Fruit fly (Drosophila melanogaster): ENCODE measurements around the gene aly.

The aly gene

dm6 chr3L:3042150-3043049 lies 16.1 kb upstream of the aly start, which contains the start of gene Prx4 (continued):
- TF ChIP-seq CG11723 (GFP tag; optimal IDR thresholded peaks at IDR 0.05), result no peak
- no peak for TF ChIP-seq CG10431 (GFP tag; optimal IDR thresholded peaks at IDR 0.05)
- no peak for TF ChIP-seq cg (GFP tag; optimal IDR thresholded peaks at IDR 0.05)
- peak; percentile 80 for TF ChIP-seq CG15269 (tag; optimal IDR thresholded peaks at IDR 0.05)
- TF ChIP-seq Nf-YB (GFP tag; optimal IDR thresholded peaks at IDR 0.05), result peak; percentile 28
- TF ChIP-seq CG2199 (GFP tag; IDR thresholded peaks at IDR 0.05), result no peak
- peak; percentile 40; the same call in 1 of the 2 replicates for TF ChIP-seq Oaz (GFP tag; IDR thresholded peaks at IDR 0.05)
- TF ChIP-seq abd-A (tag; optimal IDR thresholded peaks at IDR 0.05), result no peak
- peak; percentile 68 for TF ChIP-seq CG9727 (GFP tag; optimal IDR thresholded peaks at IDR 0.05)
- TF ChIP-seq CG12769 (tag; optimal IDR thresholded peaks at IDR 0.05), result peak; percentile 64
- no peak for TF ChIP-seq CG10462 (GFP tag; optimal IDR thresholded peaks at IDR 0.05)
- TF ChIP-seq CG1233 (GFP tag; optimal IDR thresholded peaks at IDR 0.05), result peak; percentile 72
- TF ChIP-seq CG10366 (GFP tag; IDR thresholded peaks at IDR 0.05), result peak; percentile 81
- TF ChIP-seq Ada2b (GFP tag; IDR thresholded peaks at IDR 0.05), result peak; percentile 76
- TF ChIP-seq salm (tag; optimal IDR thresholded peaks at IDR 0.05), result peak; percentile 42
- TF ChIP-seq CG11695 (GFP tag; IDR thresholded peaks at IDR 0.05), result peak; percentile 68
- TF ChIP-seq CG17328 (GFP tag; IDR thresholded peaks at IDR 0.05), result peak; percentile 71
- TF ChIP-seq aop (GFP tag; IDR thresholded peaks at IDR 0.05), result no peak
- TF ChIP-seq B-H1 (GFP tag; IDR thresholded peaks at IDR 0.05), result peak; percentile 63; the same call in 2 of the 3 replicates
- TF ChIP-seq Camta (GFP tag; optimal IDR thresholded peaks at IDR 0.05), result no peak
- peak; percentile 44 for TF ChIP-seq bab2 (GFP tag; optimal IDR thresholded peaks at IDR 0.05)
- TF ChIP-seq bsh (GFP tag; optimal IDR thresholded peaks at IDR 0.05), result peak in 1 of 2 experiments; percentile 81
- TF ChIP-seq CG7271 (tag; optimal IDR thresholded peaks at IDR 0.05), result no peak
- no peak for TF ChIP-seq pita (GFP tag; optimal IDR thresholded peaks at IDR 0.05)
- peak; percentile 63 for TF ChIP-seq CG12659 (GFP tag; optimal IDR thresholded peaks at IDR 0.05)
- no peak for TF ChIP-seq eve (GFP tag; optimal IDR thresholded peaks at IDR 0.05)
- peak; percentile 82 for TF ChIP-seq dysf (GFP tag; IDR thresholded peaks at IDR 0.05)
- TF ChIP-seq Six4 (GFP tag; optimal IDR thresholded peaks at IDR 0.05), result peak; percentile 66
- TF ChIP-seq disco-r (GFP tag; optimal IDR thresholded peaks at IDR 0.05), result no peak
- TF ChIP-seq sens-2 (GFP tag; IDR thresholded peaks at IDR 0.05), result peak; percentile 26; the same call in 1 of the 2 replicates
- peak; percentile 55 for TF ChIP-seq CG14050 (GFP tag; IDR thresholded peaks at IDR 0.05)
- TF ChIP-seq Adf1 (GFP tag; IDR thresholded peaks at IDR 0.05), result peak; percentile 17; the same call in 1 of the 2 replicates
- peak; percentile 74 for TF ChIP-seq Oli (tag; optimal IDR thresholded peaks at IDR 0.05)
- no peak for TF ChIP-seq nom (GFP tag; optimal IDR thresholded peaks at IDR 0.05)
- peak; percentile 61 for TF ChIP-seq Dip3 (GFP tag; optimal IDR thresholded peaks at IDR 0.05)
- TF ChIP-seq CG3407 (GFP tag; optimal IDR thresholded peaks at IDR 0.05), result peak; percentile 50
- no peak for TF ChIP-seq CG1832 (GFP tag; optimal IDR thresholded peaks at IDR 0.05)
- TF ChIP-seq vfl (GFP tag; optimal IDR thresholded peaks at IDR 0.05), result peak; percentile 36
- TF ChIP-seq CG17612 (GFP tag; IDR thresholded peaks at IDR 0.05), result no peak
- no peak for TF ChIP-seq grn (GFP tag; optimal IDR thresholded peaks at IDR 0.05)
- no peak for TF ChIP-seq CG13894 (tag; optimal IDR thresholded peaks at IDR 0.05)
- peak; percentile 60 for TF ChIP-seq E2f2 (GFP tag; IDR thresholded peaks at IDR 0.05)
- peak; percentile 11; the same call in 1 of the 2 replicates for TF ChIP-seq amos (GFP tag; IDR thresholded peaks at IDR 0.05; ENCODE audit: partially characterized antibody)
- peak; percentile 65 for TF ChIP-seq tin (GFP tag; optimal IDR thresholded peaks at IDR 0.05)
- peak; percentile 73 for TF ChIP-seq Fer1 (GFP tag; optimal IDR thresholded peaks at IDR 0.05)
- no peak for TF ChIP-seq Atf3 (GFP tag; optimal IDR thresholded peaks at IDR 0.05)
- TF ChIP-seq HmgZ (tag; optimal IDR thresholded peaks at IDR 0.05), result peak; percentile 16
- TF ChIP-seq CG4730 (GFP tag; IDR thresholded peaks at IDR 0.05), result peak; percentile 54; the same call in 1 of the 2 replicates
- peak; percentile 61 for TF ChIP-seq mam (GFP tag; optimal IDR thresholded peaks at IDR 0.05)

Measured in whole organism, embryonic.